Worm (Caenorhabditis elegans): ENCODE data around the gene Y43F8B.29.

The Y43F8B.29 gene

DNA sequence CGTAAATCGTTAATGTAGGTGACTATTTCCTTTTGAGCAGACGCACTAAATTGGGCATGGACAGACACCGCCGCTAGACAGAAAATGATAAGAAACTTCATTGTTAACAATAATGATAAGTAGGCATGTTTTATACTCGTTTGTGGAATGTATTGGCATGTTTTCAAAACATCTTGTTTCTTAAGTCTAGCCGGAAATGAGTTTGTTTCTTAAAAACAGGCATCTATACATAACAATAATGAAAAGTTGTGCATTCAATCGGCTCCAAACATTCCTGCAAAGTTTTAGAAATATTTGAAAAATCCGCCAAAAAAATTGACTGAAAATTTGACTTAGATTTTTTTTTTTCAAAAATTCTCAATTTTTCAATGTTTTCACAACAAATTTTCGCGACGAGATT, 4.2 kb downstream of the Y43F8B.29 start, which contains the start of gene scl-21:
Gene scl-21 (minus strand): TSS at position 101 of the 400 bp plus-strand sequence.
- TF ChIP-seq ZK546.5 (tag; optimal IDR thresholded peaks at IDR 0.05) (no peak), nhr-10 (tag; optimal IDR thresholded peaks at IDR 0.05) (no peak), elt-1 (tag; optimal IDR thresholded peaks at IDR 0.05) (no peak), lin-39 (tag; optimal IDR thresholded peaks at IDR 0.05) (no peak), C34F6.9 (tag; optimal IDR thresholded peaks at IDR 0.05) (no peak), ceh-16 (tag; optimal IDR thresholded peaks at IDR 0.05) (no peak), lin-13 (GFP tag; optimal IDR thresholded peaks at IDR 0.05) (no peak), skn-1 (tag; optimal IDR thresholded peaks at IDR 0.05) (no peak), nhr-6 (tag; optimal IDR thresholded peaks at IDR 0.05) (no peak), sem-4 (tag; optimal IDR thresholded peaks at IDR 0.05) (no peak), unc-62 (GFP tag; optimal IDR thresholded peaks at IDR 0.05) (no peak), gmeb-1 (tag; optimal IDR thresholded peaks at IDR 0.05) (no peak), nhr-12 (tag; optimal IDR thresholded peaks at IDR 0.05) (no peak), ztf-4 (tag; optimal IDR thresholded peaks at IDR 0.05) (no peak), blmp-1 (tag; optimal IDR thresholded peaks at IDR 0.05; ENCODE audit: insufficient read depth) (no peak), egl-27 (tag; optimal IDR thresholded peaks at IDR 0.05) (no peak), mab-5 (tag; optimal IDR thresholded peaks at IDR 0.05) (no peak), lsy-2 (tag; optimal IDR thresholded peaks at IDR 0.05) (no peak)

- TF ChIP-seq ZK546.5 (tag; optimal IDR thresholded peaks at IDR 0.05) (no peak), peb-1 (tag; optimal IDR thresholded peaks at IDR 0.05) (no peak), blmp-1 (tag; optimal IDR thresholded peaks at IDR 0.05; ENCODE audit: insufficient read depth) (no peak), mab-5 (tag; optimal IDR thresholded peaks at IDR 0.05) (no peak), snpc-4 (tag; optimal IDR thresholded peaks at IDR 0.05) (no peak), ama-1 (optimal IDR thresholded peaks at IDR 0.05) (no peak), nhr-129 (tag; optimal IDR thresholded peaks at IDR 0.05) (no peak), unc-62 (GFP tag; optimal IDR thresholded peaks at IDR 0.05) (no peak), nhr-237 (tag; optimal IDR thresholded peaks at IDR 0.05) (no peak), nhr-23 (tag; optimal IDR thresholded peaks at IDR 0.05) (no peak), lin-11 (tag; optimal IDR thresholded peaks at IDR 0.05) (no peak)
Measured at ce11 chrV:19497087-19497486, 5.7 kb downstream of the Y43F8B.29 start.

DNA sequence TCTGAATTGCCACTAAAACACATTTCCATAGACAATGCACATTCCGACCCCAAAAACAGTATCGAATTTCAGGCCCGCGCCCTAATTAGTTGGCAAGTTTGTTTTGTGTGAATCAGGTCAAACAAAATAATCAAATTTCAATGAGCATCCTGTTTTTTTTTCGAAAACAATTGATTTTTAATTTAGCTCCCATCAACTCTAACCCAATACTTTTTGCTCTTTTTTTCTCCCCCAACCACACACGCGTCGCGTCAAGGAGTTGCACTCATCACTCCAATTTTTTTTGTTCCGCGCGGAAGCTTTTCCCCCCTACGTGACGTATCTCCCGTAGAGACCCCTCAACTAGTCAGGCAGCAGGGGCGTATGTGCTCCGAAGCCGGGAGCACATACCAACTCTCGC, 10.0 kb downstream of the Y43F8B.29 start:
- TF ChIP-seq mab-5 (tag; optimal IDR thresholded peaks at IDR 0.05) (no peak), crh-2 (tag; optimal IDR thresholded peaks at IDR 0.05) (no peak), lsy-2 (tag; optimal IDR thresholded peaks at IDR 0.05) (no peak), F13H6.1 (tag; optimal IDR thresholded peaks at IDR 0.05) (no peak), lin-39 (tag; optimal IDR thresholded peaks at IDR 0.05) (no peak), unc-62 (GFP tag; optimal IDR thresholded peaks at IDR 0.05) (no peak), nhr-11 (tag; optimal IDR thresholded peaks at IDR 0.05) (no peak), skn-1 (tag; optimal IDR thresholded peaks at IDR 0.05) (no peak), ztf-4 (tag; optimal IDR thresholded peaks at IDR 0.05) (no peak)

- TF ChIP-seq ztf-1 (GFP tag; conservative IDR thresholded peaks at IDR 0.05), result no peak
Measured at ce11 chrV:19502579-19503151, 11.3 kb downstream of the Y43F8B.29 start, which contains the start of gene Y43F8B.3. Y43F8B.3 (plus strand) TSS chrV:19503101.

ce11 chrV:19509061-19509460, 17.7 kb downstream of the Y43F8B.29 start:
- no peak for TF ChIP-seq crh-2 (tag; optimal IDR thresholded peaks at IDR 0.05)
- TF ChIP-seq lin-11 (tag; optimal IDR thresholded peaks at IDR 0.05), result no peak
- TF ChIP-seq nhr-237 (tag; optimal IDR thresholded peaks at IDR 0.05), result no peak
- TF ChIP-seq nhr-12 (tag; optimal IDR thresholded peaks at IDR 0.05), result no peak
- no peak for TF ChIP-seq mab-5 (tag; optimal IDR thresholded peaks at IDR 0.05)
- TF ChIP-seq unc-39 (tag; optimal IDR thresholded peaks at IDR 0.05), result no peak
- no peak for TF ChIP-seq peb-1 (tag; optimal IDR thresholded peaks at IDR 0.05)
- no peak for TF ChIP-seq nhr-23 (tag; optimal IDR thresholded peaks at IDR 0.05)
- no peak for TF ChIP-seq nhr-11 (tag; optimal IDR thresholded peaks at IDR 0.05)
- TF ChIP-seq F13H6.1 (tag; optimal IDR thresholded peaks at IDR 0.05), result no peak
- no peak for TF ChIP-seq nhr-77 (tag; optimal IDR thresholded peaks at IDR 0.05)
- TF ChIP-seq lsy-2 (tag; optimal IDR thresholded peaks at IDR 0.05), result no peak
- TF ChIP-seq zag-1 (tag; optimal IDR thresholded peaks at IDR 0.05), result no peak
- no peak for TF ChIP-seq sma-9 (GFP tag; optimal IDR thresholded peaks at IDR 0.05)
- no peak for TF ChIP-seq sma-9 (tag; optimal IDR thresholded peaks at IDR 0.05)

Data from whole organism, L2 larva.